Fruit fly (Drosophila melanogaster): Measurements from ENCODE around the gene lmgB.
A peak's percentile ranks its signal among the peaks of the same experiment; 100 is the strongest.

The lmgB gene

dm6 chr2L:8478911-8479706, 49.3 kb downstream of the lmgB start (continued):
- TF ChIP-seq CG10147 (GFP tag; optimal IDR thresholded peaks at IDR 0.05): no peak
- TF ChIP-seq CG17328 (GFP tag; IDR thresholded peaks at IDR 0.05): no peak
- no peak for TF ChIP-seq Doc3 (GFP tag; IDR thresholded peaks at IDR 0.05; ENCODE audit: partially characterized antibody)
- TF ChIP-seq pan (optimal IDR thresholded peaks at IDR 0.05): no peak
- no peak for TF ChIP-seq pan (GFP tag; optimal IDR thresholded peaks at IDR 0.05 in 1 of 2, IDR thresholded peaks at IDR 0.05 in 1 of 2)
- no peak for TF ChIP-seq NC2β (GFP tag; optimal IDR thresholded peaks at IDR 0.05)
- TF ChIP-seq CG13123 (GFP tag; optimal IDR thresholded peaks at IDR 0.05): no peak
- no peak for TF ChIP-seq CG9797 (GFP tag; optimal IDR thresholded peaks at IDR 0.05)
- no peak for TF ChIP-seq dimm (GFP tag; IDR thresholded peaks at IDR 0.05)
- no peak for TF ChIP-seq caup (GFP tag; optimal IDR thresholded peaks at IDR 0.05; ENCODE audit: severe bottlenecking)
- TF ChIP-seq bsh (GFP tag; optimal IDR thresholded peaks at IDR 0.05): peak in 1 of 2 experiments; percentile 96
- TF ChIP-seq zfh2 (GFP tag; optimal IDR thresholded peaks at IDR 0.05): no peak
- TF ChIP-seq sug (tag; optimal IDR thresholded peaks at IDR 0.05): no peak
- no peak for TF ChIP-seq salm (tag; optimal IDR thresholded peaks at IDR 0.05)
- TF ChIP-seq CG3065 (GFP tag; optimal IDR thresholded peaks at IDR 0.05): no peak
- no peak for TF ChIP-seq sna (GFP tag; IDR thresholded peaks at IDR 0.05; ENCODE audit: partially characterized antibody)
- no peak for TF ChIP-seq CG10543 (GFP tag; optimal IDR thresholded peaks at IDR 0.05)
- TF ChIP-seq ftz-f1 (GFP tag; optimal IDR thresholded peaks at IDR 0.05): no peak
- no peak for TF ChIP-seq CG5953 (GFP tag; IDR thresholded peaks at IDR 0.05)
- no peak for TF ChIP-seq gcm (GFP tag; optimal IDR thresholded peaks at IDR 0.05)
- no peak for TF ChIP-seq CG34224 (GFP tag; IDR thresholded peaks at IDR 0.05; ENCODE audit: partially characterized antibody)
- no peak for TF ChIP-seq CG17359 (tag; optimal IDR thresholded peaks at IDR 0.05)
- no peak for TF ChIP-seq CG3163 (GFP tag; optimal IDR thresholded peaks at IDR 0.05)
- TF ChIP-seq CG6175 (GFP tag; IDR thresholded peaks at IDR 0.05): no peak
- no peak for TF ChIP-seq btn (GFP tag; optimal IDR thresholded peaks at IDR 0.05)
- no peak for TF ChIP-seq vfl (GFP tag; optimal IDR thresholded peaks at IDR 0.05)
- no peak for TF ChIP-seq ATbp (GFP tag; optimal IDR thresholded peaks at IDR 0.05)
- no peak for TF ChIP-seq sens (GFP tag)
- TF ChIP-seq CG11695 (GFP tag; IDR thresholded peaks at IDR 0.05): no peak
- no peak for TF ChIP-seq PHDP (tag; optimal IDR thresholded peaks at IDR 0.05)
- TF ChIP-seq unpg (GFP tag; optimal IDR thresholded peaks at IDR 0.05): no peak
- no peak for TF ChIP-seq Bgb (GFP tag; IDR thresholded peaks at IDR 0.05; ENCODE audit: partially characterized antibody)
- TF ChIP-seq CG17912 (GFP tag; optimal IDR thresholded peaks at IDR 0.05): no peak
- TF ChIP-seq Neu2 (GFP tag; optimal IDR thresholded peaks at IDR 0.05; ENCODE audit: borderline replicate concordance): no peak
- TF ChIP-seq Sin3A (optimal IDR thresholded peaks at IDR 0.05): no peak
- TF ChIP-seq gcm2 (GFP tag; optimal IDR thresholded peaks at IDR 0.05): no peak
- TF ChIP-seq CG32532 (GFP tag; IDR thresholded peaks at IDR 0.05): no peak

dm6 chr2L:8478379-8478778, 50.0 kb downstream of the lmgB start:
- no peak for TF ChIP-seq CG7372 (GFP tag; IDR thresholded peaks at IDR 0.05)
- TF ChIP-seq ewg (GFP tag; optimal IDR thresholded peaks at IDR 0.05): no peak
- TF ChIP-seq prd (optimal IDR thresholded peaks at IDR 0.05): no peak
- no peak for TF ChIP-seq prd (GFP tag; IDR thresholded peaks at IDR 0.05)
- TF ChIP-seq wdn (GFP tag; IDR thresholded peaks at IDR 0.05): no peak
- no peak for TF ChIP-seq scrt (GFP tag; optimal IDR thresholded peaks at IDR 0.05)
- peak; percentile 1 for TF ChIP-seq CG1832 (GFP tag; optimal IDR thresholded peaks at IDR 0.05)
- TF ChIP-seq CG32532 (GFP tag; IDR thresholded peaks at IDR 0.05): peak; percentile 21; the same call in 1 of the 2 replicates
- TF ChIP-seq ap (GFP tag; IDR thresholded peaks at IDR 0.05): no peak
- TF ChIP-seq CG4360 (GFP tag; IDR thresholded peaks at IDR 0.05): 0 out of 2 replicates have a peak, but pooled peaks have one; percentile 15
- peak; percentile 14 for TF ChIP-seq BEAF-32 (GFP tag; optimal IDR thresholded peaks at IDR 0.05)
- peak; percentile 9 for TF ChIP-seq CG7745 (tag; optimal IDR thresholded peaks at IDR 0.05)
- 0 out of 3 replicates have a peak, but pooled peaks have one; percentile 45 for TF ChIP-seq mld (GFP tag; IDR thresholded peaks at IDR 0.05; ENCODE audit: partially characterized antibody)
- TF ChIP-seq Dp (GFP tag; optimal IDR thresholded peaks at IDR 0.05): no peak
- TF ChIP-seq mam (GFP tag; optimal IDR thresholded peaks at IDR 0.05): no peak
- TF ChIP-seq Awh (GFP tag; IDR thresholded peaks at IDR 0.05): peak; percentile 19; the same call in 1 of the 2 replicates
